Worm (Caenorhabditis elegans) whole organism, late embryonic: ENCODE data around the gene Y9C9A.5.

Experiments used
- K02D7.2 ChIP-seq: sonication (generic microtip); optimal IDR thresholded peaks from 2 replicates; lab custom pipeline; 2017; ENCODE audit warnings: mild to moderate bottlenecking, missing genetic modification characterization, missing compliant biosample characterization
- K09A11.1 ChIP-seq: sonication (generic microtip); optimal IDR thresholded peaks from 2 replicates; lab custom pipeline; 2017; ENCODE audit warnings: antibody characterized with exemption, mild to moderate bottlenecking, missing genetic modification characterization, missing compliant biosample characterization; ENCODE audit not compliant: insufficient read depth
- Y22D7AL.16 ChIP-seq: sonication (generic microtip); optimal IDR thresholded peaks from 2 replicates; lab custom pipeline; 2016; ENCODE audit warnings: missing genetic modification characterization, missing compliant biosample characterization
- ahr-1 ChIP-seq: sonication (generic microtip); optimal IDR thresholded peaks from 2 replicates; lab custom pipeline; 2016; ENCODE audit warnings: missing genetic modification characterization, missing compliant biosample characterization
- ceh-18 ChIP-seq: sonication (generic microtip); optimal IDR thresholded peaks from 2 replicates; lab custom pipeline; 2016; ENCODE audit warnings: missing genetic modification characterization, missing compliant biosample characterization
- ceh-19 ChIP-seq: fragments of 200-800 bp; sonication (Bioruptor generic); optimal IDR thresholded peaks from 2 replicates; lab custom pipeline; 2018; ENCODE audit warnings: mild to moderate bottlenecking, missing genetic modification characterization, missing compliant biosample characterization
- ceh-2 ChIP-seq: sonication (generic microtip); optimal IDR thresholded peaks from 2 replicates; lab custom pipeline; 2016; ENCODE audit warnings: missing genotype, missing genetic modification characterization, missing compliant biosample characterization
- ceh-30 ChIP-seq: fragments of 150-350 bp; optimal IDR thresholded peaks from 2 replicates; lab custom pipeline; 2014; ENCODE audit warnings: missing biosample characterization, missing genetic modification characterization
- ceh-34 ChIP-seq: sonication (generic microtip); optimal IDR thresholded peaks from 2 replicates; lab custom pipeline; 2016; ENCODE audit warnings: mild to moderate bottlenecking, missing genetic modification characterization, missing compliant biosample characterization
- ceh-6 ChIP-seq: fragments of 200-800 bp; sonication (Bioruptor generic); optimal IDR thresholded peaks from 2 replicates; lab custom pipeline; 2018; ENCODE audit warnings: mild to moderate bottlenecking, missing genetic modification characterization, missing compliant biosample characterization
- dve-1 ChIP-seq: sonication (generic microtip); optimal IDR thresholded peaks from 2 replicates; lab custom pipeline; 2017; ENCODE audit warnings: antibody characterized with exemption, mild to moderate bottlenecking, missing genetic modification characterization, missing compliant biosample characterization
- elt-2 ChIP-seq: sonication (generic microtip); optimal IDR thresholded peaks from 2 replicates; lab custom pipeline; 2016; ENCODE audit warnings: missing genetic modification reagents, missing genetic modification characterization, missing compliant biosample characterization
- ets-4 ChIP-seq: sonication (generic microtip); optimal IDR thresholded peaks from 2 replicates; lab custom pipeline; 2016; ENCODE audit warnings: missing genetic modification characterization, missing compliant biosample characterization
- fkh-10 ChIP-seq: fragments of 150-350 bp; optimal IDR thresholded peaks from 2 replicates; lab custom pipeline; 2014; ENCODE audit warnings: missing biosample characterization, missing genetic modification reagents, missing genetic modification characterization
- fkh-6 ChIP-seq: sonication (generic microtip); optimal IDR thresholded peaks from 2 replicates; lab custom pipeline; 2016; ENCODE audit warnings: missing genetic modification characterization, missing compliant biosample characterization
- gmeb-2 ChIP-seq: sonication (generic microtip); optimal IDR thresholded peaks from 2 replicates; lab custom pipeline; 2016; ENCODE audit warnings: missing genetic modification characterization, inconsistent platforms, missing compliant biosample characterization
- hlh-30 ChIP-seq: sonication (generic microtip); optimal IDR thresholded peaks from 2 replicates; lab custom pipeline; 2017; ENCODE audit warnings: antibody characterized with exemption, missing genetic modification characterization, missing compliant biosample characterization; ENCODE audit not compliant: insufficient read depth
- hlh-6 ChIP-seq: sonication (generic microtip); optimal IDR thresholded peaks from 2 replicates; lab custom pipeline; 2016; ENCODE audit warnings: missing genotype, missing genetic modification characterization, missing compliant biosample characterization
- hlh-8 ChIP-seq: sonication (generic microtip); optimal IDR thresholded peaks from 2 replicates; lab custom pipeline; 2016; ENCODE audit warnings: missing genotype, missing genetic modification characterization, missing compliant biosample characterization
- lim-6 ChIP-seq: sonication (generic microtip); optimal IDR thresholded peaks from 2 replicates; lab custom pipeline; 2016; ENCODE audit warnings: missing genetic modification characterization, missing compliant biosample characterization
- pat-9 ChIP-seq: fragments of 200-800 bp; sonication (Bioruptor generic); optimal IDR thresholded peaks from 2 replicates; lab custom pipeline; 2018; ENCODE audit warnings: mild to moderate bottlenecking, missing genetic modification characterization, moderate library complexity, missing compliant biosample characterization
- pha-4 ChIP-seq: fragments of 150-350 bp; optimal IDR thresholded peaks from 2 replicates; lab custom pipeline; 2018; ENCODE audit warnings: missing biosample characterization, missing genetic modification reagents, missing genetic modification characterization
- pqm-1 ChIP-seq: sonication (generic microtip); optimal IDR thresholded peaks from 2 replicates; lab custom pipeline; 2016; ENCODE audit warnings: missing genetic modification characterization, missing compliant biosample characterization
- ref-2 ChIP-seq: sonication (generic microtip); optimal IDR thresholded peaks from 2 replicates; lab custom pipeline; 2016; ENCODE audit warnings: missing genetic modification characterization, missing compliant biosample characterization
- sdc-2 ChIP-seq: sonication (generic microtip); optimal IDR thresholded peaks from 2 replicates; lab custom pipeline; 2016; ENCODE audit warnings: missing genotype, missing genetic modification characterization, missing compliant biosample characterization
- ttx-3 ChIP-seq: sonication (generic microtip); optimal IDR thresholded peaks from 2 replicates; lab custom pipeline; 2016; ENCODE audit warnings: missing genetic modification reagents, missing genetic modification characterization, missing compliant biosample characterization
- unc-3 ChIP-seq, 2 experiments: fragments of 200-800 bp in 1 of 2; sonication (Bioruptor generic) in 1 of 2; sonication (generic microtip) in 1 of 2; conservative IDR thresholded peaks in 1 of 2; optimal IDR thresholded peaks in 1 of 2; 2 replicates each; pipeline versions ENCODE4 v1.3.6 to Lab custom; 2016 to 2022; ENCODE audit warnings: missing compliant biosample characterization in 2 of 2, missing genetic modification characterization in 2 of 2, missing genetic modification reagents in 1 of 2
- unc-42 ChIP-seq: sonication (generic microtip); optimal IDR thresholded peaks from 2 replicates; lab custom pipeline; 2016; ENCODE audit warnings: missing genotype, missing genetic modification characterization, missing compliant biosample characterization
- zip-5 ChIP-seq: sonication (generic microtip); optimal IDR thresholded peaks from 2 replicates; lab custom pipeline; 2016; ENCODE audit warnings: missing genetic modification characterization, missing compliant biosample characterization

The Y9C9A.5 gene

ce11 chrIV:4986246-4986645 is 44.5 kb downstream of the Y9C9A.5 start, which contains the start of gene clec-177:
clec-177 (plus strand) TSS chrIV:4986546.
- TF ChIP-seq ceh-18 (tag; lab: Kevin White, UChicago) (no peak), ttx-3 (tag; lab: Kevin White, UChicago) (no peak), lim-6 (tag; lab: Kevin White, UChicago) (no peak), Y22D7AL.16 (tag; lab: Kevin White, UChicago) (no peak), hlh-30 (tag; lab: Kevin White, UChicago) (no peak), ceh-34 (tag; lab: Kevin White, UChicago) (no peak)

ce11 chrIV:4988531-4988930 is 46.8 kb downstream of the Y9C9A.5 start, which contains the start of gene E03H12.7:
E03H12.7 (minus strand) TSS chrIV:4988631.
- TF ChIP-seq ceh-19 (GFP tag; lab: Kevin White, UChicago): no peak
- no peak for TF ChIP-seq ceh-6 (GFP tag; lab: Kevin White, UChicago)
- no peak for TF ChIP-seq fkh-6

ce11 chrIV:4992089-4992488 is 50.3 kb downstream of the Y9C9A.5 start, which contains the start of gene str-162:
str-162 (plus strand) TSS chrIV:4992389.
- TF ChIP-seq dve-1 (tag; lab: Kevin White, UChicago): no peak
- no peak for TF ChIP-seq ahr-1 (tag; lab: Kevin White, UChicago)
- no peak for TF ChIP-seq hlh-8 (tag; lab: Kevin White, UChicago)
- TF ChIP-seq fkh-10 (GFP tag; lab: Kevin White, UChicago): no peak
- no peak for TF ChIP-seq ref-2 (tag; lab: Kevin White, UChicago)
- no peak for TF ChIP-seq zip-5 (tag; lab: Kevin White, UChicago)
- TF ChIP-seq pat-9 (tag; lab: Kevin White, UChicago): no peak
- TF ChIP-seq hlh-6 (tag; lab: Kevin White, UChicago): no peak
- no peak for TF ChIP-seq K02D7.2
- TF ChIP-seq lim-6 (tag; lab: Kevin White, UChicago): no peak
- TF ChIP-seq unc-42 (tag; lab: Kevin White, UChicago): no peak
- no peak for TF ChIP-seq unc-3 (GFP tag; conservative IDR thresholded peaks at IDR 0.05; lab: Robert Waterston, UW)
- no peak for TF ChIP-seq unc-3 (tag; optimal IDR thresholded peaks at IDR 0.05; lab: Kevin White, UChicago)
- no peak for TF ChIP-seq ceh-30 (tag; lab: Kevin White, UChicago)
- TF ChIP-seq gmeb-2: no peak
- no peak for TF ChIP-seq ceh-2 (tag; lab: Kevin White, UChicago)
- TF ChIP-seq ets-4 (tag; lab: Kevin White, UChicago): no peak
- no peak for TF ChIP-seq pha-4 (tag; lab: Kevin White, UChicago)
- no peak for TF ChIP-seq K09A11.1 (tag; lab: Kevin White, UChicago)

- no peak for TF ChIP-seq unc-3 (GFP tag; conservative IDR thresholded peaks at IDR 0.05; lab: Robert Waterston, UW)
- TF ChIP-seq unc-3 (tag; optimal IDR thresholded peaks at IDR 0.05; lab: Kevin White, UChicago): no peak
- no peak for TF ChIP-seq pqm-1
- no peak for TF ChIP-seq K09A11.1 (tag; lab: Kevin White, UChicago)
- TF ChIP-seq elt-2 (tag; lab: Kevin White, UChicago): no peak
- TF ChIP-seq ceh-18 (tag; lab: Kevin White, UChicago): no peak
- TF ChIP-seq lim-6 (tag; lab: Kevin White, UChicago): no peak
- no peak for TF ChIP-seq sdc-2 (tag; lab: Kevin White, UChicago)
Measured at ce11 chrIV:4993128-4993527, 51.3 kb downstream of the Y9C9A.5 start.
